Worm (Caenorhabditis elegans) whole organism, early embryonic: Measurements from ENCODE around the gene K08D8.12.

Source experiments
- B0310.2 ChIP-seq: sonication (generic microtip); optimal IDR thresholded peaks from 2 replicates; lab custom pipeline; 2016; ENCODE audit warnings: mild to moderate bottlenecking, missing genetic modification characterization, missing compliant biosample characterization
- F13C5.2 ChIP-seq: sonication (generic microtip); optimal IDR thresholded peaks from 2 replicates; lab custom pipeline; 2017; ENCODE audit warnings: mild to moderate bottlenecking, missing genetic modification characterization, inconsistent platforms, missing compliant biosample characterization
- ama-1 ChIP-seq: fragments of 150-350 bp; optimal IDR thresholded peaks from 2 replicates; lab custom pipeline; 2014
- ceh-13 ChIP-seq: fragments of 200-800 bp; sonication (Bioruptor generic); optimal IDR thresholded peaks from 2 replicates; lab custom pipeline; 2018; ENCODE audit warnings: mild to moderate bottlenecking, missing genetic modification characterization, missing compliant biosample characterization
- hnd-1 ChIP-seq: sonication (generic microtip); optimal IDR thresholded peaks from 2 replicates; lab custom pipeline; 2016; ENCODE audit warnings: missing genetic modification characterization, missing compliant biosample characterization
- tbx-37 ChIP-seq: fragments of 200-800 bp; sonication (Bioruptor generic); conservative IDR thresholded peaks from 2 replicates; pipeline ENCODE4 v1.3.6; 2022; ENCODE audit warnings: missing genetic modification reagents, missing genetic modification characterization, missing compliant biosample characterization

ce11 chrIV:12854372-12855114 lies 38.7 kb upstream of the K08D8.12 start:
- TF ChIP-seq ceh-13 (GFP tag; lab: Kevin White, UChicago) = no peak
- TF ChIP-seq hnd-1 (tag; lab: Kevin White, UChicago) = no peak
- TF ChIP-seq F13C5.2 = no peak
- no peak for TF ChIP-seq tbx-37 (GFP tag; lab: Robert Waterston, UW)
- TF ChIP-seq B0310.2 (tag; lab: Kevin White, UChicago) = no peak
- TF ChIP-seq ama-1 (lab: Kevin White, UChicago) = no peak
